Worm (Caenorhabditis elegans) whole organism, young adult: ENCODE data around the gene wdr-62.

ENCODE experiments used
- B0336.3 ChIP-seq: fragments of 200-800 bp; sonication (Bioruptor generic); IDR thresholded peaks from 2 replicates; pipeline ENCODE4 v1.3.6; 2022; ENCODE audit warnings: missing genetic modification characterization, missing compliant biosample characterization
- C06A6.2 ChIP-seq: fragments of 200-800 bp; sonication (Bioruptor generic); conservative IDR thresholded peaks from 2 replicates; pipeline ENCODE4 v1.3.6; 2022; ENCODE audit warnings: missing genetic modification characterization, missing compliant biosample characterization
- C17E4.6 ChIP-seq: fragments of 200-800 bp; sonication (Bioruptor generic); IDR thresholded peaks from 2 replicates; pipeline ENCODE4 v1.3.6; 2022; ENCODE audit warnings: missing genetic modification reagents, missing genetic modification characterization, missing compliant biosample characterization
- D2030.7 ChIP-seq: fragments of 200-800 bp; sonication (Bioruptor generic); IDR thresholded peaks from 2 replicates; pipeline ENCODE4 v1.3.6; 2022; ENCODE audit warnings: missing genetic modification reagents, missing genetic modification characterization, missing compliant biosample characterization
- F33H1.4 ChIP-seq: fragments of 200-800 bp; sonication (Bioruptor generic); IDR thresholded peaks from 2 replicates; pipeline ENCODE4 v1.3.6; 2022; ENCODE audit warnings: missing genetic modification reagents, missing genetic modification characterization, missing compliant biosample characterization
- F39B2.1 ChIP-seq: fragments of 200-800 bp; sonication (Bioruptor generic); IDR thresholded peaks from 2 replicates; pipeline ENCODE4 v1.3.6; 2022; ENCODE audit warnings: missing genetic modification reagents, missing genetic modification characterization, missing compliant biosample characterization
- F57C9.4 ChIP-seq: sonication (generic microtip); optimal IDR thresholded peaks from 2 replicates; lab custom pipeline; 2017; ENCODE audit warnings: mild to moderate bottlenecking, missing genetic modification characterization, missing compliant biosample characterization
- T07F8.4 ChIP-seq: sonication (generic microtip); optimal IDR thresholded peaks from 2 replicates; lab custom pipeline; 2016; ENCODE audit warnings: mild to moderate bottlenecking, missing genetic modification characterization, moderate library complexity, missing compliant biosample characterization
- Y53F4B.3 ChIP-seq: fragments of 200-800 bp; sonication (Bioruptor generic); IDR thresholded peaks from 2 replicates; pipeline ENCODE4 v1.3.6; 2022; ENCODE audit warnings: missing genetic modification reagents, missing genetic modification characterization, missing compliant biosample characterization
- Y53G8AR.9 ChIP-seq: fragments of 200-800 bp; sonication (Bioruptor generic); conservative IDR thresholded peaks from 2 replicates; pipeline ENCODE4 v1.3.6; 2022; ENCODE audit warnings: missing genetic modification reagents, missing genetic modification characterization, missing compliant biosample characterization
- attf-6 ChIP-seq: fragments of 200-800 bp; sonication (Bioruptor generic); IDR thresholded peaks from 2 replicates; pipeline ENCODE4 v1.3.6; 2022; ENCODE audit warnings: missing genetic modification reagents, missing genetic modification characterization, missing compliant biosample characterization
- bed-2 ChIP-seq: fragments of 200-800 bp; sonication (Bioruptor generic); IDR thresholded peaks from 2 replicates; pipeline ENCODE4 v1.3.6; 2022; ENCODE audit warnings: missing genetic modification reagents, missing genetic modification characterization, missing compliant biosample characterization
- cebp-1 ChIP-seq, 2 experiments: fragments of 200-800 bp in 1 of 2; sonication (Bioruptor generic) in 1 of 2; sonication (generic microtip) in 1 of 2; IDR thresholded peaks in 1 of 2; optimal IDR thresholded peaks in 1 of 2; 2 replicates each; pipeline versions ENCODE4 v1.3.6 to Lab custom; 2017 to 2022; ENCODE audit warnings: missing compliant biosample characterization in 2 of 2, missing genetic modification characterization in 2 of 2, mild to moderate bottlenecking in 1 of 2, missing genetic modification reagents in 1 of 2, moderate library complexity in 1 of 2
- ceh-40 ChIP-seq: fragments of 200-800 bp; sonication (Bioruptor generic); IDR thresholded peaks from 2 replicates; pipeline ENCODE4 v1.3.6; 2022; ENCODE audit warnings: missing genetic modification characterization, missing compliant biosample characterization
- ceh-58 ChIP-seq: fragments of 200-800 bp; sonication (Bioruptor generic); IDR thresholded peaks from 2 replicates; pipeline ENCODE4 v1.3.6; 2022; ENCODE audit warnings: missing genetic modification characterization, missing compliant biosample characterization
- ceh-91 ChIP-seq: fragments of 200-800 bp; sonication (Bioruptor generic); IDR thresholded peaks from 2 replicates; pipeline ENCODE4 v1.3.6; 2022; ENCODE audit warnings: missing genetic modification reagents, missing genetic modification characterization, missing compliant biosample characterization
- dox-1 ChIP-seq: fragments of 200-800 bp; sonication (Bioruptor generic); IDR thresholded peaks from 2 replicates; pipeline ENCODE4 v1.3.6; 2022; ENCODE audit warnings: missing genetic modification reagents, missing genetic modification characterization, missing compliant biosample characterization
- egl-44 ChIP-seq: fragments of 200-800 bp; sonication (Bioruptor generic); IDR thresholded peaks from 2 replicates; pipeline ENCODE4 v1.3.6; 2022; ENCODE audit warnings: missing genetic modification reagents, missing genetic modification characterization, missing compliant biosample characterization
- egrh-3 ChIP-seq: fragments of 200-800 bp; sonication (Bioruptor generic); IDR thresholded peaks from 2 replicates; pipeline ENCODE4 v1.3.6; 2022; ENCODE audit warnings: missing genetic modification reagents, missing genetic modification characterization, missing compliant biosample characterization
- ekl-4 ChIP-seq: fragments of 200-800 bp; sonication (Bioruptor generic); IDR thresholded peaks from 2 replicates; pipeline ENCODE4 v1.3.6; 2022; ENCODE audit warnings: missing genetic modification reagents, missing genetic modification characterization, missing compliant biosample characterization
- ets-4 ChIP-seq: fragments of 200-800 bp; sonication (Bioruptor generic); optimal IDR thresholded peaks from 2 replicates; lab custom pipeline; 2018; ENCODE audit warnings: mild to moderate bottlenecking, missing genetic modification characterization, missing compliant biosample characterization
- him-1 ChIP-seq: sonication (generic microtip); optimal IDR thresholded peaks from 2 replicates; lab custom pipeline; 2016; ENCODE audit warnings: missing genotype, missing genetic modification reagents, missing genetic modification characterization, missing compliant biosample characterization
- hmg-20 ChIP-seq: fragments of 200-800 bp; sonication (Bioruptor generic); IDR thresholded peaks from 2 replicates; pipeline ENCODE4 v1.3.6; 2022; ENCODE audit warnings: missing genetic modification reagents, missing genetic modification characterization, missing compliant biosample characterization
- hsf-1 ChIP-seq: fragments of 200-800 bp; sonication (Bioruptor generic); IDR thresholded peaks from 2 replicates; pipeline ENCODE4 v1.3.6; 2022; ENCODE audit warnings: missing genetic modification reagents, missing genetic modification characterization, missing compliant biosample characterization
- lin-26 ChIP-seq: fragments of 200-800 bp; sonication (Bioruptor generic); IDR thresholded peaks from 2 replicates; pipeline ENCODE4 v1.3.6; 2022; ENCODE audit warnings: missing genetic modification reagents, missing genetic modification characterization, missing compliant biosample characterization
- lin-54 ChIP-seq: fragments of 200-800 bp; sonication (Bioruptor generic); optimal IDR thresholded peaks from 2 replicates; lab custom pipeline; 2018; ENCODE audit warnings: mild to moderate bottlenecking, missing genetic modification characterization, missing compliant biosample characterization
- lsl-1 ChIP-seq: fragments of 200-800 bp; sonication (Bioruptor generic); optimal IDR thresholded peaks from 2 replicates; lab custom pipeline; 2018; ENCODE audit warnings: mild to moderate bottlenecking, missing genetic modification characterization, moderate library complexity, missing compliant biosample characterization
- madf-3 ChIP-seq: fragments of 200-800 bp; sonication (Bioruptor generic); IDR thresholded peaks from 2 replicates; pipeline ENCODE4 v1.3.6; 2022; ENCODE audit warnings: missing genetic modification reagents, missing genetic modification characterization, missing compliant biosample characterization
- madf-6 ChIP-seq: fragments of 200-800 bp; sonication (Bioruptor generic); IDR thresholded peaks from 2 replicates; pipeline ENCODE4 v1.3.6; 2022; ENCODE audit warnings: missing genetic modification reagents, missing genetic modification characterization, missing compliant biosample characterization
- madf-8 ChIP-seq: fragments of 200-800 bp; sonication (Bioruptor generic); conservative IDR thresholded peaks from 2 replicates; pipeline ENCODE4 v1.3.6; 2022; ENCODE audit warnings: missing genetic modification reagents, missing genetic modification characterization, missing compliant biosample characterization
- mcd-1 ChIP-seq: fragments of 200-800 bp; sonication (Bioruptor generic); IDR thresholded peaks from 2 replicates; pipeline ENCODE4 v1.3.6; 2022; ENCODE audit warnings: missing genetic modification reagents, missing genetic modification characterization, missing compliant biosample characterization
- nhr-120 ChIP-seq: fragments of 200-800 bp; sonication (Bioruptor generic); IDR thresholded peaks from 2 replicates; pipeline ENCODE4 v1.3.6; 2022; ENCODE audit warnings: missing genetic modification characterization, missing compliant biosample characterization
- nhr-179 ChIP-seq: sonication (generic microtip); optimal IDR thresholded peaks from 2 replicates; lab custom pipeline; 2016; ENCODE audit warnings: mild to moderate bottlenecking, missing genetic modification characterization, missing compliant biosample characterization
- pbrm-1 ChIP-seq: fragments of 200-800 bp; sonication (Bioruptor generic); IDR thresholded peaks from 2 replicates; pipeline ENCODE4 v1.3.6; 2022; ENCODE audit warnings: missing genetic modification reagents, missing genetic modification characterization, missing compliant biosample characterization
- rcor-1 ChIP-seq: fragments of 200-800 bp; sonication (Bioruptor generic); IDR thresholded peaks from 2 replicates; pipeline ENCODE4 v1.3.6; 2022; ENCODE audit warnings: missing genetic modification reagents, missing genetic modification characterization, missing compliant biosample characterization
- snpc-1.3 ChIP-seq: sonication (generic microtip); optimal IDR thresholded peaks from 2 replicates; lab custom pipeline; 2017; ENCODE audit warnings: missing genetic modification characterization, mild to moderate bottlenecking, missing compliant biosample characterization, antibody characterized with exemption, moderate library complexity, missing genotype, missing genetic modification reagents; ENCODE audit not compliant: insufficient read depth
- snpc-4 ChIP-seq, 5 experiments: fragments of 150-350 bp in 1 of 5; sonication (generic microtip) in 4 of 5; optimal IDR thresholded peaks; 2 replicates each; lab custom pipeline; 2014 to 2018; ENCODE audit warnings: missing genetic modification characterization in 5 of 5, missing biosample characterization in 3 of 5, antibody characterized with exemption in 2 of 5, mild to moderate bottlenecking in 2 of 5, missing compliant biosample characterization in 2 of 5, missing genotype in 2 of 5, moderate library complexity in 2 of 5, missing genetic modification reagents in 1 of 5
- ztf-18 ChIP-seq: sonication (generic microtip); optimal IDR thresholded peaks from 2 replicates; lab custom pipeline; 2016; ENCODE audit warnings: missing genotype, mild to moderate bottlenecking, missing genetic modification characterization, missing compliant biosample characterization
- ztf-26 ChIP-seq: sonication (generic microtip); optimal IDR thresholded peaks from 2 replicates; lab custom pipeline; 2017; ENCODE audit warnings: missing genetic modification characterization, missing compliant biosample characterization

The wdr-62 gene

DNA sequence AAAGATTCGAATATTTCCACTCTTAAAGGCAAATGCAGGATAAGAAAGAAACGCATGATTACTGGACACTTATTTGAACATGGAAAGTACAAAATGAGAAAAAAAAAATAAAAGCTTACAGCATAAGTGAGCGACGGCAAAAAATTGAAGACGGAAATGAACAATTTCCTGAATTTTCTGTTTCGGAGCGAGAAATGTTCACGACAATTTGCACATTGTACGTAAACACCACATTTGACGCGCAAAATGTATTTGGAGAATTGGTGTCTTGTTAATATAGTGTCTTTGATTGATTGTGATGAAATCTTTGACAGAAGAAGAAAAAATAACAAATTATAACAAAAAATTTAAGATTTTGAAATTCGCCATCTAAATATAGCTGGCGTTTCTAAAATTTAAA is 18.3 kb upstream of the wdr-62 start, which contains the start of gene F36D4.5:
Gene F36D4.5, minus strand, starts transcription at position 225 of the 400 bp plus-strand sequence.
- TF ChIP-seq T07F8.4 (tag; lab: Kevin White, UChicago) (no peak), cebp-1 (GFP tag; IDR thresholded peaks at IDR 0.05; lab: Robert Waterston, UW) (no peak), cebp-1 (tag; optimal IDR thresholded peaks at IDR 0.05; lab: Kevin White, UChicago) (peak; percentile 20)

DNA sequence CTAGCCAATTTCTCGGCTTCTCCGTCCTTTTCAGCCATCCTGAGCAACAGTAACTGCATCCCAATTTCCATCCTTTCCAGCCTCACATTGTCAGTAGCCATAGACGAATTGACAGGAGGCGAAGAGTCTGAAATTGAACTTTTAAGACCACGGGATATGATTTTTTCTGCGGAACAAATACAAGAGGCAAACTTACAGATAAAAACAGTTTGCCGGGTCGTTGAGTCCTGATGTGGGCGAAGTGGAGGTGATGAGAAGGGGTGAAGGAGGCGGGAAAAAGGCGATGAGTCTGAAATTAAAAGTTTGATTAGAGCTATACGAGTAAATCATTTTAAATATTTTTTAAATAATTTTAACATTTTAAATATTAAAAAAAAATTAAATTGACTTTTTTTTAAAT is 16.8 kb upstream of the wdr-62 start, which contains the start of gene F36D4.6:
Gene F36D4.6, minus strand, starts transcription at position 101 of the 400 bp plus-strand sequence.
- TF ChIP-seq Y53F4B.3 (GFP tag; lab: Robert Waterston, UW), result no peak

DNA sequence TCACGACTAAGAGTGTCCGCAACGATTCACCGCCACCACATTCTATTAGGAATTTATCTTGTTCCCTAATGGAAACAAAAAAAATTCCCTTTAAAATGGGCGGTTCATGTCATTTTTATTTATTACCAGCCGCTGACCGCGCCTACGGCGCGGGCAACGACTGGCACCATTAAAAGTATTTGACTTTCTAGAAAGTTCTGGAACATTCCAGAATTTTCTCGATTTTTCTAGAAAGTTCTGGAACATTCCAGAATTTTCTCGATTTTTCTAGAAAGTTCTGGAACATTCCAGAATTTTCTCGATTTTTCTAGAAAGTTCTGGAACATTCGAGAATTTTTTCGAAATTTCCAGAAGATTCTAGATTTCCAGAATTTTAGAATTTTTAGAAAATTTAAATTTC is 5.2 kb upstream of the wdr-62 start:
- TF ChIP-seq hsf-1 (GFP tag; lab: Robert Waterston, UW), result peak; percentile 92

- TF ChIP-seq nhr-120, result 0 out of 2 replicates have a peak, but pooled peaks have one; percentile 8
- TF ChIP-seq hsf-1 (GFP tag; lab: Robert Waterston, UW), result peak; percentile 94
- peak; percentile 91 for TF ChIP-seq madf-3 (GFP tag; lab: Robert Waterston, UW)
- TF ChIP-seq ceh-40, result peak; percentile 63; the same call in 1 of the 2 replicates
- TF ChIP-seq hmg-20 (GFP tag; lab: Robert Waterston, UW), result peak; percentile 39; the same call in 1 of the 2 replicates
- TF ChIP-seq D2030.7 (GFP tag; lab: Robert Waterston, UW), result 0 out of 2 replicates have a peak, but pooled peaks have one; percentile 49
- peak; percentile 44; the same call in 1 of the 2 replicates for TF ChIP-seq C17E4.6 (GFP tag; lab: Robert Waterston, UW)
- 0 out of 2 replicates have a peak, but pooled peaks have one; percentile 8 for TF ChIP-seq ceh-91 (GFP tag; lab: Robert Waterston, UW)
- TF ChIP-seq dox-1 (GFP tag; lab: Robert Waterston, UW), result peak; percentile 86; the same call in 1 of the 2 replicates
- TF ChIP-seq attf-6, result peak; percentile 93
- TF ChIP-seq bed-2, result 0 out of 2 replicates have a peak, but pooled peaks have one; percentile 34
- TF ChIP-seq ceh-58, result 0 out of 2 replicates have a peak, but pooled peaks have one; percentile 79
- TF ChIP-seq madf-6 (GFP tag; lab: Robert Waterston, UW), result peak; percentile 91
- peak; percentile 79; the same call in 1 of the 2 replicates for TF ChIP-seq lin-26
- TF ChIP-seq F33H1.4 (GFP tag; lab: Robert Waterston, UW), result peak; percentile 70
- peak; percentile 73; the same call in 1 of the 2 replicates for TF ChIP-seq F39B2.1 (GFP tag; lab: Robert Waterston, UW)
- TF ChIP-seq Y53G8AR.9, result peak; percentile 74
- peak; percentile 84 for TF ChIP-seq ekl-4 (GFP tag; lab: Robert Waterston, UW)
- TF ChIP-seq pbrm-1 (GFP tag; lab: Robert Waterston, UW), result peak; percentile 65; the same call in 1 of the 2 replicates
- TF ChIP-seq egrh-3 (GFP tag; lab: Robert Waterston, UW), result peak; percentile 19; the same call in 1 of the 2 replicates
- TF ChIP-seq rcor-1, result peak; percentile 79
These were observed 4.4 kb upstream of the wdr-62 start, which contains the start of gene Y54B9A.1 for ce11 chrV:9439315-9440002. Gene Y54B9A.1 (minus strand): TSS chrV:9439549.

- TF ChIP-seq ztf-18 (tag; lab: Kevin White, UChicago), result peak; percentile 22
- no peak for TF ChIP-seq ztf-26 (tag; lab: Kevin White, UChicago)
- peak; percentile 1 for TF ChIP-seq snpc-1.3 (tag; lab: Kevin White, UChicago)
- TF ChIP-seq snpc-4 (GFP tag; optimal IDR thresholded peaks at IDR 0.05; lab: Kevin White, UChicago), result peak; percentile 83
- peak; percentile 42 to 91 (median 76) for TF ChIP-seq snpc-4 (tag; optimal IDR thresholded peaks at IDR 0.05; lab: Kevin White, UChicago)
- TF ChIP-seq cebp-1 (GFP tag; IDR thresholded peaks at IDR 0.05; lab: Robert Waterston, UW), result no peak
- no peak for TF ChIP-seq cebp-1 (tag; optimal IDR thresholded peaks at IDR 0.05; lab: Kevin White, UChicago)
- TF ChIP-seq ceh-91 (GFP tag; lab: Robert Waterston, UW), result no peak
- TF ChIP-seq lsl-1, result peak; percentile 84
- peak; percentile 36 for TF ChIP-seq him-1 (tag; lab: Kevin White, UChicago)
- no peak for TF ChIP-seq lin-26
- no peak for TF ChIP-seq ets-4 (GFP tag; lab: Kevin White, UChicago)
- TF ChIP-seq madf-8 (GFP tag; lab: Robert Waterston, UW), result 0 out of 2 replicates have a peak, but pooled peaks have one; percentile 3
- TF ChIP-seq lin-54 (GFP tag; lab: Kevin White, UChicago), result peak; percentile 20
- TF ChIP-seq mcd-1 (GFP tag; lab: Robert Waterston, UW), result 0 out of 2 replicates have a peak, but pooled peaks have one; percentile 48
- no peak for TF ChIP-seq F57C9.4 (tag; lab: Kevin White, UChicago)
- TF ChIP-seq egl-44 (GFP tag; lab: Robert Waterston, UW), result no peak
- TF ChIP-seq B0336.3 (GFP tag; lab: Robert Waterston, UW), result no peak
- no peak for TF ChIP-seq nhr-179 (tag; lab: Kevin White, UChicago)
- TF ChIP-seq C06A6.2 (GFP tag; lab: Robert Waterston, UW), result no peak
These were observed 3.9 kb upstream of the wdr-62 start for ce11 chrV:9440003-9440319.
